Fruit fly (Drosophila melanogaster) whole organism, embryonic: Measurements from ENCODE around the gene CG31249.

Experiments
- Adf1 ChIP-seq: fragments of 200-800 bp; sonication (Bioruptor generic); IDR thresholded peaks from 2 replicates; pipeline ENCODE4 v1.3.6; 2022; ENCODE audit warnings: missing biosample characterization, missing genetic modification characterization
- Atf-2 ChIP-seq: fragments of 200-800 bp; sonication (Bioruptor generic); optimal IDR thresholded peaks from 2 replicates; lab custom pipeline; 2016; ENCODE audit warnings: missing biosample characterization, missing genetic modification characterization
- Bgb ChIP-seq: fragments of 200-800 bp; sonication (Bioruptor generic); IDR thresholded peaks from 2 replicates; pipeline ENCODE4 v1.3.6; 2022; ENCODE audit warnings: missing biosample characterization, missing genetic modification characterization; ENCODE audit not compliant: partially characterized antibody
- CG1024 ChIP-seq: fragments of 200-800 bp; sonication (Bioruptor generic); IDR thresholded peaks from 2 replicates; pipeline ENCODE4 v1.3.6; 2022; ENCODE audit warnings: missing biosample characterization, missing genetic modification characterization
- CG11085 ChIP-seq: fragments of 200-800 bp; sonication (Bioruptor generic); IDR thresholded peaks from 2 replicates; pipeline ENCODE4 v1.3.6; 2022; ENCODE audit warnings: missing biosample characterization, missing genetic modification characterization
- CG11093 ChIP-seq: fragments of 200-800 bp; sonication (Bioruptor generic); IDR thresholded peaks from 3 replicates; pipeline ENCODE4 v1.3.6; 2022; ENCODE audit warnings: missing biosample characterization, missing genetic modification characterization
- CG11456 ChIP-seq: fragments of 200-800 bp; sonication (Bioruptor generic); IDR thresholded peaks from 3 replicates; pipeline ENCODE4 v1.3.6; 2022; ENCODE audit warnings: missing biosample characterization, missing genetic modification characterization
- CG11696 ChIP-seq: fragments of 200-800 bp; sonication (Bioruptor generic); IDR thresholded peaks from 2 replicates; pipeline ENCODE4 v1.3.6; 2022; ENCODE audit warnings: missing biosample characterization, missing genetic modification characterization
- CG12219 ChIP-seq: fragments of 200-800 bp; sonication (Bioruptor generic); optimal IDR thresholded peaks from 3 replicates; lab custom pipeline; 2018; ENCODE audit warnings: missing biosample characterization, mild to moderate bottlenecking, missing genetic modification characterization
- CG13296 ChIP-seq: fragments of 200-800 bp; sonication (Bioruptor generic); optimal IDR thresholded peaks from 3 replicates; lab custom pipeline; 2018; ENCODE audit warnings: missing biosample characterization, mild to moderate bottlenecking, missing genetic modification characterization
- CG13624 ChIP-seq: fragments of 200-800 bp; sonication (Bioruptor generic); optimal IDR thresholded peaks from 2 replicates; lab custom pipeline; 2016; ENCODE audit warnings: missing biosample characterization, missing genetic modification characterization
- CG13775 ChIP-seq: fragments of 200-800 bp; sonication (Bioruptor generic); optimal IDR thresholded peaks from 3 replicates; lab custom pipeline; 2017; ENCODE audit warnings: missing biosample characterization, mild to moderate bottlenecking, missing genetic modification characterization
- CG15269 ChIP-seq: fragments of 200-800 bp; sonication (Bioruptor generic); optimal IDR thresholded peaks from 2 replicates; lab custom pipeline; 2018; ENCODE audit warnings: missing biosample characterization, mild to moderate bottlenecking, missing genetic modification characterization, moderate library complexity
- CG16779 ChIP-seq: fragments of 200-800 bp; sonication (Bioruptor generic); IDR thresholded peaks from 2 replicates; pipeline ENCODE4 v1.3.6; 2022; ENCODE audit warnings: missing biosample characterization, missing genetic modification characterization
- CG17385 ChIP-seq: fragments of 200-800 bp; sonication (Bioruptor generic); optimal IDR thresholded peaks from 3 replicates; lab custom pipeline; 2018; ENCODE audit warnings: missing biosample characterization, mild to moderate bottlenecking, missing genetic modification characterization
- CG17802 ChIP-seq: fragments of 200-800 bp; sonication (Bioruptor generic); optimal IDR thresholded peaks from 2 replicates; lab custom pipeline; 2018; ENCODE audit warnings: missing biosample characterization, mild to moderate bottlenecking, missing genetic modification characterization, moderate library complexity
- CG2116 ChIP-seq: fragments of 200-800 bp; sonication (Bioruptor generic); optimal IDR thresholded peaks from 3 replicates; lab custom pipeline; 2018; ENCODE audit warnings: missing biosample characterization, mild to moderate bottlenecking, missing genetic modification characterization
- CG2202 ChIP-seq: fragments of 200-800 bp; sonication (Bioruptor generic); optimal IDR thresholded peaks from 2 replicates; lab custom pipeline; 2018; ENCODE audit warnings: missing biosample characterization, mild to moderate bottlenecking, missing genetic modification characterization
- CG30403 ChIP-seq: fragments of 200-800 bp; sonication (Bioruptor generic); optimal IDR thresholded peaks from 3 replicates; lab custom pipeline; 2016; ENCODE audit warnings: missing biosample characterization, missing genetic modification characterization
- CG34376 ChIP-seq: fragments of 200-800 bp; sonication (Bioruptor generic); optimal IDR thresholded peaks from 2 replicates; lab custom pipeline; 2018; ENCODE audit warnings: missing biosample characterization, mild to moderate bottlenecking, missing genetic modification characterization
- CG3726 ChIP-seq: fragments of 200-800 bp; sonication (Bioruptor generic); IDR thresholded peaks from 3 replicates; pipeline ENCODE4, ENCODE4 v1.3.6; 2022; ENCODE audit warnings: missing biosample characterization, missing genetic modification characterization
- CG3838 ChIP-seq: fragments of 200-800 bp; sonication (Bioruptor generic); optimal IDR thresholded peaks from 3 replicates; lab custom pipeline; 2016; ENCODE audit warnings: missing biosample characterization, missing genetic modification characterization
- CG43689 ChIP-seq: fragments of 200-800 bp; sonication (Bioruptor generic); IDR thresholded peaks from 2 replicates; pipeline ENCODE4 v1.3.6; 2022; ENCODE audit warnings: missing biosample characterization, missing genetic modification characterization
- CG8089 ChIP-seq: fragments of 200-800 bp; sonication (Bioruptor generic); optimal IDR thresholded peaks from 3 replicates; lab custom pipeline; 2016; ENCODE audit warnings: missing biosample characterization, missing genetic modification characterization
- CG9932 ChIP-seq: fragments of 200-800 bp; sonication (Bioruptor generic); IDR thresholded peaks from 2 replicates; pipeline ENCODE4 v1.3.6; 2022; ENCODE audit warnings: missing biosample characterization, missing genetic modification characterization
- Doc3 ChIP-seq: fragments of 200-800 bp; sonication (Bioruptor generic); IDR thresholded peaks from 3 replicates; pipeline ENCODE4 v1.3.6; 2022; ENCODE audit warnings: missing biosample characterization, missing genetic modification characterization; ENCODE audit not compliant: partially characterized antibody
- Hr3 ChIP-seq: fragments of 200-800 bp; sonication (Bioruptor generic); optimal IDR thresholded peaks from 3 replicates; lab custom pipeline; 2016; ENCODE audit warnings: missing biosample characterization, missing genetic modification characterization
- NK7.1 ChIP-seq: fragments of 200-800 bp; sonication (Bioruptor generic); optimal IDR thresholded peaks from 3 replicates; lab custom pipeline; 2016; ENCODE audit warnings: missing biosample characterization, missing genetic modification characterization
- Pdp1 ChIP-seq, 2 experiments: fragments of 200-800 bp; sonication (Bioruptor generic); optimal IDR thresholded peaks; 3 replicates each; lab custom pipeline; 2016; ENCODE audit warnings: missing biosample characterization in 2 of 2, missing genetic modification characterization in 2 of 2, mild to moderate bottlenecking in 1 of 2, moderate library complexity in 1 of 2
- Spps ChIP-seq: fragments of 200-800 bp; sonication (Bioruptor generic); optimal IDR thresholded peaks from 2 replicates; lab custom pipeline; 2018; ENCODE audit warnings: missing biosample characterization, mild to moderate bottlenecking, missing genetic modification characterization
- aop ChIP-seq: fragments of 200-800 bp; sonication (Bioruptor generic); IDR thresholded peaks from 2 replicates; pipeline ENCODE4 v1.3.6; 2022; ENCODE audit warnings: missing biosample characterization, missing genetic modification characterization
- btn ChIP-seq: fragments of 200-800 bp; sonication (Bioruptor generic); optimal IDR thresholded peaks from 2 replicates; lab custom pipeline; 2016; ENCODE audit warnings: missing biosample characterization, missing genetic modification characterization
- crol ChIP-seq: fragments of 200-800 bp; sonication (Bioruptor generic); IDR thresholded peaks from 2 replicates; pipeline ENCODE4 v1.3.6; 2022; ENCODE audit warnings: missing biosample characterization, missing genetic modification characterization
- dan ChIP-seq: fragments of 200-800 bp; sonication (Bioruptor generic); IDR thresholded peaks from 2 replicates; pipeline ENCODE4 v1.3.6; 2022; ENCODE audit warnings: missing biosample characterization, missing genetic modification characterization
- fd102C ChIP-seq: fragments of 200-800 bp; sonication (Bioruptor generic); optimal IDR thresholded peaks from 2 replicates; lab custom pipeline; 2018; ENCODE audit warnings: missing biosample characterization, mild to moderate bottlenecking, missing genetic modification characterization, moderate library complexity
- fd96Cb ChIP-seq: fragments of 200-800 bp; sonication (Bioruptor generic); optimal IDR thresholded peaks from 2 replicates; lab custom pipeline; 2018; ENCODE audit warnings: missing biosample characterization, mild to moderate bottlenecking, missing genetic modification characterization, moderate library complexity
- mam ChIP-seq: fragments of 200-800 bp; sonication (Bioruptor generic); optimal IDR thresholded peaks from 3 replicates; lab custom pipeline; 2016; ENCODE audit warnings: missing biosample characterization, missing genetic modification characterization
- nerfin-2 ChIP-seq: fragments of 200-800 bp; sonication (Bioruptor generic); IDR thresholded peaks from 2 replicates; pipeline ENCODE4 v1.3.6; 2022; ENCODE audit warnings: missing biosample characterization, missing genetic modification characterization; ENCODE audit not compliant: partially characterized antibody
- nmo ChIP-seq: fragments of 200-800 bp; sonication (Bioruptor generic); optimal IDR thresholded peaks from 2 replicates; lab custom pipeline; 2018; ENCODE audit warnings: missing biosample characterization, mild to moderate bottlenecking, missing genetic modification characterization, moderate library complexity
- nom ChIP-seq: fragments of 200-800 bp; sonication (Bioruptor generic); optimal IDR thresholded peaks from 2 replicates; lab custom pipeline; 2017; ENCODE audit warnings: missing biosample characterization, missing genetic modification characterization, mild to moderate bottlenecking, moderate library complexity, missing genetic modification reagents
- odd ChIP-seq: fragments of 200-800 bp; sonication (Bioruptor generic); optimal IDR thresholded peaks from 2 replicates; lab custom pipeline; 2017; ENCODE audit warnings: missing biosample characterization, mild to moderate bottlenecking, missing genetic modification characterization
- pfk ChIP-seq: fragments of 200-800 bp; sonication (Bioruptor generic); optimal IDR thresholded peaks from 2 replicates; lab custom pipeline; 2018; ENCODE audit warnings: missing biosample characterization, mild to moderate bottlenecking, missing genetic modification characterization, moderate library complexity
- pzg ChIP-seq: fragments of 200-800 bp; sonication (Bioruptor generic); optimal IDR thresholded peaks from 3 replicates; lab custom pipeline; 2018; ENCODE audit warnings: missing biosample characterization, mild to moderate bottlenecking, missing genetic modification characterization, moderate library complexity
- salm ChIP-seq: fragments of 200-800 bp; sonication (Bioruptor generic); optimal IDR thresholded peaks from 2 replicates; lab custom pipeline; 2018; ENCODE audit warnings: missing biosample characterization, mild to moderate bottlenecking, missing genetic modification characterization
- sisA ChIP-seq: fragments of 200-800 bp; sonication (Bioruptor generic); IDR thresholded peaks from 2 replicates; pipeline ENCODE4 v1.3.6; 2022; ENCODE audit warnings: missing biosample characterization, missing genetic modification characterization
- sna ChIP-seq: fragments of 200-800 bp; sonication (Bioruptor generic); IDR thresholded peaks from 2 replicates; pipeline ENCODE4 v1.3.6; 2022; ENCODE audit warnings: missing biosample characterization, missing genetic modification characterization; ENCODE audit not compliant: partially characterized antibody
- sob ChIP-seq: fragments of 200-800 bp; sonication (Bioruptor generic); IDR thresholded peaks from 2 replicates; pipeline ENCODE4 v1.3.6; 2022; ENCODE audit warnings: missing biosample characterization, missing genetic modification characterization
- sr ChIP-seq: fragments of 200-800 bp; sonication (Bioruptor generic); IDR thresholded peaks from 3 replicates; pipeline ENCODE4 v1.3.6; 2022; ENCODE audit warnings: missing biosample characterization, missing genetic modification characterization
- ssp ChIP-seq: fragments of 200-800 bp; sonication (Bioruptor generic); IDR thresholded peaks from 2 replicates; pipeline ENCODE4 v1.3.6; 2022; ENCODE audit warnings: missing biosample characterization, missing genetic modification characterization
- vnd ChIP-seq: fragments of 200-800 bp; sonication (Bioruptor generic); IDR thresholded peaks from 3 replicates; pipeline ENCODE4 v1.3.6; 2022; ENCODE audit warnings: missing biosample characterization, missing genetic modification characterization; ENCODE audit not compliant: partially characterized antibody

The CG31249 gene

DNA sequence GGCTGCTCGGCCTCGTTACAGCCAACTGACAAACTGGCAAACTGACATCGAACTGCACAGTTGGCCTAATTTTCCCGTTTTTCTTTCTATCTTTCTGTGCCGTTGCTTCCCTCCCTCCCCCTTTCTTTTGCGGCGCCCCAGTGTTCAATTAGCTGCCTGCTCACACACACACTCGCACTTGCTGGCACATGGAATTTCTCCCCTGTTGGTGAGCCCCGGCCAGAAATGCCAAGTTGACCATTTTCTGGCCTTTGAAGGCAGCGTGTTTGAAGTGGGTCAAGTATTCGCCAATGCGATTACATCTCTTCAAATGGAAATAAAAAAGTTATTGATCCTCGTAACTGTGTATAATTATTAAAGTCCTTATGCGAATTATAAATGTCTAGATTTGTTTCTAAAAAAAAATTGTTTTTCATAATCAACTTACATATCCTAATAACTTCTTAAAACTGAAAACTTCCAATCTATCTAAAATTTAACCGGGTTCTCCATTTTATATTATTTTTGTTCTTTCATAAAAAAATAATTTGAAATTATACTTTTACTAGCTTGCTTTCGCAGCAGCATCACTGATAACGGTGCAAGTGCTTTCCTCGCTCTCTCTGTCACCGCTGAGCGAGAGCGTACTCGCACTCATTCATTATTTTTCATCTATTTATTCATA, 6.1 kb downstream of the CG31249 start (continued):
- TF ChIP-seq Adf1 (no peak), sna (GFP tag; lab: Robert Waterston, UW) (no peak), Bgb (GFP tag; lab: Robert Waterston, UW) (no peak), CG3726 (GFP tag; lab: Robert Waterston, UW) (no peak), mam (GFP tag; lab: Kevin White, UChicago) (peak; percentile 4), CG15269 (tag; lab: Kevin White, UChicago) (no peak), CG12219 (GFP tag; lab: Kevin White, UChicago) (peak; percentile 6), CG11456 (GFP tag; lab: Robert Waterston, UW) (no peak), CG2116 (GFP tag; lab: Kevin White, UChicago) (peak; percentile 19), ssp (GFP tag; lab: Robert Waterston, UW) (no peak), crol (peak; percentile 66), CG11093 (GFP tag; lab: Robert Waterston, UW) (no peak), CG13296 (GFP tag; lab: Kevin White, UChicago) (peak; percentile 3), nerfin-2 (no peak), CG2202 (tag; lab: Kevin White, UChicago) (no peak), CG11085 (GFP tag; lab: Robert Waterston, UW) (no peak), CG11696 (GFP tag; lab: Robert Waterston, UW) (no peak), Doc3 (no peak), sob (GFP tag; lab: Robert Waterston, UW) (no peak), sr (GFP tag; lab: Robert Waterston, UW) (no peak), pzg (GFP tag; lab: Kevin White, UChicago) (no peak), btn (GFP tag; lab: Kevin White, UChicago) (no peak), nom (no peak), CG34376 (GFP tag; lab: Kevin White, UChicago) (no peak), Hr3 (GFP tag; lab: Kevin White, UChicago) (peak; percentile 53), dan (GFP tag; lab: Robert Waterston, UW) (no peak), CG1024 (GFP tag; lab: Robert Waterston, UW) (no peak), aop (no peak), fd102C (no peak), CG43689 (GFP tag; lab: Robert Waterston, UW) (no peak), Pdp1 (GFP tag; optimal IDR thresholded peaks at IDR 0.05; lab: Kevin White, UChicago) (peak in 1 of 2 experiments; percentile 7), Atf-2 (GFP tag; lab: Kevin White, UChicago) (no peak), CG8089 (no peak), pfk (GFP tag; lab: Kevin White, UChicago) (no peak), NK7.1 (GFP tag; lab: Kevin White, UChicago) (no peak), CG13775 (GFP tag; lab: Kevin White, UChicago) (peak; percentile 21), CG3838 (GFP tag; lab: Kevin White, UChicago) (no peak), nmo (GFP tag; lab: Kevin White, UChicago) (peak; percentile 69), salm (no peak), Spps (peak; percentile 32), odd (GFP tag; lab: Kevin White, UChicago) (peak; percentile 53), fd96Cb (peak; percentile 40), sisA (GFP tag; lab: Robert Waterston, UW) (no peak), CG16779 (GFP tag; lab: Robert Waterston, UW) (no peak), CG17385 (GFP tag; lab: Kevin White, UChicago) (peak; percentile 24), vnd (no peak), CG9932 (GFP tag; lab: Robert Waterston, UW) (0 out of 2 replicates have a peak, but pooled peaks have one; percentile 10), CG13624 (GFP tag; lab: Kevin White, UChicago) (no peak), CG30403 (GFP tag; lab: Kevin White, UChicago) (peak; percentile 74), CG17802 (tag; lab: Kevin White, UChicago) (no peak)
